Worm (Caenorhabditis elegans): ENCODE measurements around the gene mrps-21.
A peak's percentile ranks its signal among the peaks of the same experiment; 100 is the strongest.

mrps-21 gene

ce11 chrIV:4659277-4659676, at the start of gene mrps-21:
mrps-21 (minus strand) TSS chrIV:4659517.
- no peak for TF ChIP-seq peb-1 (tag; optimal IDR thresholded peaks at IDR 0.05)
- TF ChIP-seq ama-1 (optimal IDR thresholded peaks at IDR 0.05) = peak; percentile 5

DNA sequence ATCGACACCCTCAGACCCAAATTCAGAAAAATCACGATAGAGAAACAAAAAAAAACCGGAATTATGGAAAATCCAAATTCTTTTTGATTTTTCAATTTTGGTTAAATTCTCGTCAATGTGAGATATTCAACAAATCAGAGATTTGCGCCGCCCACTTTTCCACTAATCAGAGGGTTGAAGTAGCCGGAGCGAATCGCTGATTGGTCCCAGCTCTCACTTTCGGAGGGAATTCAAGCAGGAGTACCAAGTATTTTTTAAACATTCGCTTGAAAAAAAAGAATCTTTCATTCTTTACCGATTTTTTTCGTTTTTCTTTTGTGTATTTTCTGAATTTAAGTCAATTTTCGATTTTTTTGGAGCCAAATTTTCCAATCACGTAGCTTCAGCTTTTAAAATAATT, 46.6 kb upstream of the mrps-21 start:
- TF ChIP-seq snpc-4 (tag; optimal IDR thresholded peaks at IDR 0.05) (no peak), lin-11 (tag; optimal IDR thresholded peaks at IDR 0.05) (no peak), crh-2 (tag; optimal IDR thresholded peaks at IDR 0.05) (no peak), ztf-11 (tag; optimal IDR thresholded peaks at IDR 0.05) (no peak), blmp-1 (tag; optimal IDR thresholded peaks at IDR 0.05; ENCODE audit: insufficient read depth) (no peak), nhr-11 (tag; optimal IDR thresholded peaks at IDR 0.05) (no peak), ama-1 (optimal IDR thresholded peaks at IDR 0.05) (no peak), nhr-77 (tag; optimal IDR thresholded peaks at IDR 0.05) (no peak), sem-4 (tag; optimal IDR thresholded peaks at IDR 0.05) (no peak), sma-3 (GFP tag; optimal IDR thresholded peaks at IDR 0.05) (no peak)

- peak; percentile 24 for TF ChIP-seq nhr-25 (tag; optimal IDR thresholded peaks at IDR 0.05)
- peak; percentile 75 for TF ChIP-seq F13H6.1 (tag; optimal IDR thresholded peaks at IDR 0.05)
- peak; percentile 60 for TF ChIP-seq C34F6.9 (tag; optimal IDR thresholded peaks at IDR 0.05)
- TF ChIP-seq egl-27 (tag; optimal IDR thresholded peaks at IDR 0.05) = no peak
- TF ChIP-seq ztf-4 (tag; optimal IDR thresholded peaks at IDR 0.05) = peak; percentile 15
- no peak for TF ChIP-seq nhr-6 (tag; optimal IDR thresholded peaks at IDR 0.05)
- no peak for TF ChIP-seq elt-1 (tag; optimal IDR thresholded peaks at IDR 0.05)
- TF ChIP-seq elt-3 (tag; optimal IDR thresholded peaks at IDR 0.05) = no peak
- TF ChIP-seq mdl-1 (tag; optimal IDR thresholded peaks at IDR 0.05) = no peak
- peak; percentile 74 for TF ChIP-seq sma-3 (GFP tag; optimal IDR thresholded peaks at IDR 0.05)
- no peak for TF ChIP-seq ama-1 (optimal IDR thresholded peaks at IDR 0.05)
- TF ChIP-seq lin-39 (tag; optimal IDR thresholded peaks at IDR 0.05) = no peak
- peak; percentile 68 for TF ChIP-seq sma-9 (GFP tag; optimal IDR thresholded peaks at IDR 0.05)
- no peak for TF ChIP-seq sma-9 (tag; optimal IDR thresholded peaks at IDR 0.05)
- TF ChIP-seq snpc-4 (tag; optimal IDR thresholded peaks at IDR 0.05) = no peak
- no peak for TF ChIP-seq alr-1 (tag; optimal IDR thresholded peaks at IDR 0.05)
- TF ChIP-seq ZK546.5 (tag; optimal IDR thresholded peaks at IDR 0.05) = no peak
- TF ChIP-seq gmeb-1 (tag; optimal IDR thresholded peaks at IDR 0.05) = no peak
- no peak for TF ChIP-seq R02D3.7 (tag; optimal IDR thresholded peaks at IDR 0.05)
- TF ChIP-seq nhr-23 (tag; optimal IDR thresholded peaks at IDR 0.05) = no peak
- peak; percentile 76 for TF ChIP-seq nhr-129 (tag; optimal IDR thresholded peaks at IDR 0.05)
- peak; percentile 37 for TF ChIP-seq crh-2 (tag; optimal IDR thresholded peaks at IDR 0.05)
- TF ChIP-seq aly-2 (tag; optimal IDR thresholded peaks at IDR 0.05) = no peak
- no peak for TF ChIP-seq ceh-82 (tag; optimal IDR thresholded peaks at IDR 0.05)
- no peak for TF ChIP-seq nhr-12 (tag; optimal IDR thresholded peaks at IDR 0.05)
- TF ChIP-seq ztf-1 (GFP tag; conservative IDR thresholded peaks at IDR 0.05) = no peak
- TF ChIP-seq sem-4 (tag; optimal IDR thresholded peaks at IDR 0.05) = no peak
- TF ChIP-seq blmp-1 (tag; optimal IDR thresholded peaks at IDR 0.05; ENCODE audit: insufficient read depth) = no peak
- TF ChIP-seq Y55F3AM.14 (GFP tag; optimal IDR thresholded peaks at IDR 0.05) = peak; percentile 10
- no peak for TF ChIP-seq nhr-237 (tag; optimal IDR thresholded peaks at IDR 0.05)
- TF ChIP-seq nhr-21 (tag; optimal IDR thresholded peaks at IDR 0.05) = peak; percentile 0
- TF ChIP-seq nhr-11 (tag; optimal IDR thresholded peaks at IDR 0.05) = no peak
- peak; percentile 39 for TF ChIP-seq lin-13 (GFP tag; optimal IDR thresholded peaks at IDR 0.05)
- TF ChIP-seq zag-1 (tag; optimal IDR thresholded peaks at IDR 0.05) = peak; percentile 40
- TF ChIP-seq nhr-77 (tag; optimal IDR thresholded peaks at IDR 0.05) = no peak
- no peak for TF ChIP-seq unc-62 (GFP tag; optimal IDR thresholded peaks at IDR 0.05)
- TF ChIP-seq ceh-16 (tag; optimal IDR thresholded peaks at IDR 0.05) = no peak
- TF ChIP-seq nhr-10 (tag; optimal IDR thresholded peaks at IDR 0.05) = no peak
- peak; percentile 40 to 68 for TF ChIP-seq lsy-2 (tag; optimal IDR thresholded peaks at IDR 0.05)
- TF ChIP-seq peb-1 (tag; optimal IDR thresholded peaks at IDR 0.05) = no peak
- TF ChIP-seq fos-1 (tag; optimal IDR thresholded peaks at IDR 0.05) = peak; percentile 91
- TF ChIP-seq dmd-4 (tag; optimal IDR thresholded peaks at IDR 0.05) = no peak
- peak; percentile 8 for TF ChIP-seq lin-11 (tag; optimal IDR thresholded peaks at IDR 0.05)
- no peak for TF ChIP-seq mbf-1 (tag; optimal IDR thresholded peaks at IDR 0.05)
- TF ChIP-seq ztf-11 (tag; optimal IDR thresholded peaks at IDR 0.05) = no peak
- TF ChIP-seq unc-39 (tag; optimal IDR thresholded peaks at IDR 0.05) = no peak
- TF ChIP-seq skn-1 (tag; optimal IDR thresholded peaks at IDR 0.05) = no peak
- TF ChIP-seq mab-5 (tag; optimal IDR thresholded peaks at IDR 0.05) = no peak
- peak; percentile 60 for TF ChIP-seq unc-55 (GFP tag; optimal IDR thresholded peaks at IDR 0.05)
These were observed 45.9 kb upstream of the mrps-21 start for ce11 chrIV:4705182-4705581.

All from whole organism, L2 larva.